Fruit fly (Drosophila melanogaster) whole organism, prepupa: ENCODE data around the gene CG6254.

Experiments
- CG10631 ChIP-seq: fragments of 200-800 bp; sonication (Bioruptor generic); optimal IDR thresholded peaks from 2 replicates; lab custom pipeline; 2016; ENCODE audit warnings: missing biosample characterization, missing genetic modification characterization
- CG10669 ChIP-seq: fragments of 200-800 bp; sonication (Bioruptor generic); optimal IDR thresholded peaks from 3 replicates; lab custom pipeline; 2018; ENCODE audit warnings: missing biosample characterization, mild to moderate bottlenecking, missing genetic modification characterization, moderate library complexity
- CG11902 ChIP-seq: fragments of 200-800 bp; sonication (Bioruptor generic); optimal IDR thresholded peaks from 3 replicates; lab custom pipeline; 2016; ENCODE audit warnings: missing biosample characterization, missing genetic modification characterization
- CG1621 ChIP-seq: fragments of 200-800 bp; sonication (Bioruptor generic); optimal IDR thresholded peaks from 3 replicates; lab custom pipeline; 2018; ENCODE audit warnings: missing biosample characterization, mild to moderate bottlenecking, missing genetic modification characterization
- CG3032 ChIP-seq: fragments of 200-800 bp; optimal IDR thresholded peaks from 2 replicates; lab custom pipeline; 2019; ENCODE audit warnings: missing biosample characterization, mild to moderate bottlenecking, missing genetic modification characterization, moderate library complexity
- CG32006 ChIP-seq: fragments of 200-800 bp; sonication (Bioruptor generic); optimal IDR thresholded peaks from 3 replicates; lab custom pipeline; 2017; ENCODE audit warnings: missing biosample characterization, mild to moderate bottlenecking, missing genetic modification characterization
- CG34406 ChIP-seq: fragments of 200-800 bp; sonication (Bioruptor generic); optimal IDR thresholded peaks from 3 replicates; lab custom pipeline; 2016; ENCODE audit warnings: missing biosample characterization, missing genetic modification characterization
- CG6276 ChIP-seq: fragments of 200-800 bp; sonication (Bioruptor generic); optimal IDR thresholded peaks from 2 replicates; lab custom pipeline; 2017; ENCODE audit warnings: missing biosample characterization, mild to moderate bottlenecking, missing genetic modification characterization
- CG6792 ChIP-seq: fragments of 200-800 bp; sonication (Bioruptor generic); optimal IDR thresholded peaks from 3 replicates; lab custom pipeline; 2016; ENCODE audit warnings: missing biosample characterization, missing genetic modification characterization
- CG6808 ChIP-seq: fragments of 200-800 bp; sonication (Bioruptor generic); optimal IDR thresholded peaks from 3 replicates; lab custom pipeline; 2017; ENCODE audit warnings: missing biosample characterization, missing genetic modification characterization, mild to moderate bottlenecking, moderate library complexity, missing genetic modification reagents
- CG8119 ChIP-seq: fragments of 200-800 bp; sonication (Bioruptor generic); IDR thresholded peaks from 3 replicates; pipeline ENCODE4 v1.3.6; 2022; ENCODE audit warnings: missing biosample characterization, missing genetic modification characterization
- CG8319 ChIP-seq: fragments of 200-800 bp; sonication (Bioruptor generic); optimal IDR thresholded peaks from 3 replicates; lab custom pipeline; 2016; ENCODE audit warnings: missing biosample characterization, missing genetic modification characterization
- CG9139 ChIP-seq: fragments of 200-800 bp; sonication (Bioruptor generic); optimal IDR thresholded peaks from 3 replicates; lab custom pipeline; 2017; ENCODE audit warnings: missing biosample characterization, mild to moderate bottlenecking, missing genetic modification characterization
- Eip75B ChIP-seq: fragments of 200-800 bp; sonication (Bioruptor generic); optimal IDR thresholded peaks from 3 replicates; lab custom pipeline; 2016; ENCODE audit warnings: missing biosample characterization, missing genetic modification characterization
- Eip78C ChIP-seq: fragments of 200-800 bp; sonication (Bioruptor generic); peaks from one replicate; lab custom pipeline; 2016; ENCODE audit warnings: missing biosample characterization, missing genetic modification characterization
- Eip93F ChIP-seq: fragments of 200-800 bp; sonication (Bioruptor generic); optimal IDR thresholded peaks from 2 replicates; lab custom pipeline; 2016; ENCODE audit warnings: missing biosample characterization, mild to moderate bottlenecking, missing genetic modification characterization
- Ets21C ChIP-seq: fragments of 200-800 bp; sonication (Bioruptor generic); optimal IDR thresholded peaks from 3 replicates; lab custom pipeline; 2016; ENCODE audit warnings: missing biosample characterization, missing genetic modification characterization
- Gug ChIP-seq: fragments of 200-800 bp; sonication (Bioruptor generic); IDR thresholded peaks from 2 replicates; pipeline ENCODE4 v1.3.6; 2022; ENCODE audit warnings: missing biosample characterization, missing genetic modification characterization
- Hr39 ChIP-seq: fragments of 200-800 bp; sonication (Bioruptor generic); optimal IDR thresholded peaks from 2 replicates; lab custom pipeline; 2016; ENCODE audit warnings: missing biosample characterization, missing genetic modification characterization
- Lpt ChIP-seq: fragments of 200-800 bp; sonication (Bioruptor generic); optimal IDR thresholded peaks from 3 replicates; lab custom pipeline; 2016; ENCODE audit warnings: missing biosample characterization, missing genetic modification characterization
- Met ChIP-seq: fragments of 200-800 bp; sonication (Bioruptor generic); optimal IDR thresholded peaks from 3 replicates; lab custom pipeline; 2016; ENCODE audit warnings: missing biosample characterization, missing genetic modification characterization
- Smox ChIP-seq: fragments of 200-800 bp; sonication (Bioruptor generic); optimal IDR thresholded peaks from 3 replicates; lab custom pipeline; 2016; ENCODE audit warnings: missing biosample characterization, missing genetic modification characterization
- Sox15 ChIP-seq: fragments of 200-800 bp; sonication (Bioruptor generic); optimal IDR thresholded peaks from 3 replicates; lab custom pipeline; 2016; ENCODE audit warnings: missing biosample characterization, missing genetic modification characterization
- acj6 ChIP-seq: fragments of 200-800 bp; sonication (Bioruptor generic); optimal IDR thresholded peaks from 3 replicates; lab custom pipeline; 2016; ENCODE audit warnings: missing biosample characterization, missing genetic modification characterization
- cyc ChIP-seq: fragments of 200-800 bp; sonication (Bioruptor generic); optimal IDR thresholded peaks from 3 replicates; lab custom pipeline; 2016; ENCODE audit warnings: missing biosample characterization, missing genetic modification characterization
- dsx ChIP-seq: fragments of 200-800 bp; optimal IDR thresholded peaks from 3 replicates; lab custom pipeline; 2019; ENCODE audit warnings: missing biosample characterization, mild to moderate bottlenecking, missing genetic modification characterization, moderate library complexity; ENCODE audit not compliant: poor library complexity, severe bottlenecking
- esn ChIP-seq: fragments of 200-800 bp; sonication (Bioruptor generic); optimal IDR thresholded peaks from 2 replicates; lab custom pipeline; 2016; ENCODE audit warnings: missing biosample characterization, mild to moderate bottlenecking, missing genetic modification characterization, moderate library complexity
- fd59A ChIP-seq: fragments of 200-800 bp; sonication (Bioruptor generic); optimal IDR thresholded peaks from 2 replicates; lab custom pipeline; 2017; ENCODE audit warnings: missing biosample characterization, mild to moderate bottlenecking, missing genetic modification characterization, missing genetic modification reagents
- fd85E ChIP-seq: fragments of 200-800 bp; sonication (Bioruptor generic); optimal IDR thresholded peaks from 3 replicates; lab custom pipeline; 2016; ENCODE audit warnings: missing biosample characterization, missing genetic modification characterization
- fkh ChIP-seq: fragments of 200-800 bp; sonication (Bioruptor generic); optimal IDR thresholded peaks from 3 replicates; lab custom pipeline; 2017; ENCODE audit warnings: missing biosample characterization, mild to moderate bottlenecking, missing genetic modification characterization, moderate library complexity
- salr ChIP-seq, 2 experiments: fragments of 200-800 bp; sonication (Bioruptor generic); optimal IDR thresholded peaks; 3 replicates each; lab custom pipeline; 2016 to 2018; ENCODE audit warnings: missing biosample characterization in 2 of 2, missing genetic modification characterization in 2 of 2, mild to moderate bottlenecking in 1 of 2
- spab ChIP-seq: fragments of 200-800 bp; sonication (Bioruptor generic); optimal IDR thresholded peaks from 2 replicates; lab custom pipeline; 2017; ENCODE audit warnings: missing biosample characterization, mild to moderate bottlenecking, missing genetic modification characterization, missing genetic modification reagents
- ss ChIP-seq, 2 experiments: fragments of 200-800 bp; sonication (Bioruptor generic); optimal IDR thresholded peaks; 2 replicates in 1 of 2; 3 replicates in 1 of 2; lab custom pipeline; 2017 to 2018; ENCODE audit warnings: mild to moderate bottlenecking in 2 of 2, missing biosample characterization in 2 of 2, missing genetic modification characterization in 2 of 2, moderate library complexity in 1 of 2
- svp ChIP-seq: fragments of 200-800 bp; sonication (Bioruptor generic); peaks from one replicate; lab custom pipeline; 2016; ENCODE audit warnings: missing biosample characterization, missing genetic modification characterization
- topi ChIP-seq: fragments of 200-800 bp; sonication (Bioruptor generic); optimal IDR thresholded peaks from 3 replicates; lab custom pipeline; 2016; ENCODE audit warnings: missing biosample characterization, missing genetic modification characterization
- vri ChIP-seq: fragments of 200-800 bp; sonication (Bioruptor generic); optimal IDR thresholded peaks from 3 replicates; lab custom pipeline; 2016; ENCODE audit warnings: missing biosample characterization, mild to moderate bottlenecking, missing genetic modification characterization

Gene CG6254

DNA sequence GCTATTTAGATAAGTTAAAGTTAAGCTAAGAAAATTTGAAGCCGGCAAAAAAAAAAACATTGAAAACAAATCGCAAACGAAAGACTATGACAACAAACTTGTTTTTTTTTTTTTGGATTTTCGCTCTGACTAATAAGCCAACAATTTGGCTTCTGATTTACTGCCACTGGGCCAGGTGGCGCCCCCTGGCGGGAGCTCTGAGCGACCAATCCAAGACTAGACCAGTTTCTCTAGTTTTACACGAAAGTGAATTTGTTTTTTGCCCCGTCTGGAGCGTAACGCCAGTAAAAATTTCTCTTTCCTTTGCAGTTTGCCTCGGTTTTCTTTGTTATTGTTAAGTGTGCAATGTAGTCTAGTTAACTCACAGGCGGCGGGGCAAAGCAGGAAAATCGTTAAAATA lies 36.4 kb downstream of the CG6254 start:
- TF ChIP-seq cyc (no peak), fd85E (GFP tag; lab: Kevin White, UChicago) (no peak), Hr39 (no peak), Eip93F (no peak), Eip78C (GFP tag; lab: Kevin White, UChicago) (no peak), esn (no peak), Gug (GFP tag; lab: Robert Waterston, UW) (no peak), fd59A (GFP tag; lab: Kevin White, UChicago) (no peak), Smox (GFP tag; lab: Kevin White, UChicago) (no peak), Met (GFP tag; lab: Kevin White, UChicago) (no peak), Sox15 (GFP tag; lab: Kevin White, UChicago) (no peak), CG3032 (tag; lab: Kevin White, UChicago) (no peak), Eip75B (GFP tag; lab: Kevin White, UChicago) (no peak), Lpt (GFP tag; lab: Kevin White, UChicago) (no peak), CG11902 (GFP tag; lab: Kevin White, UChicago) (no peak), dsx (no peak), Ets21C (GFP tag; lab: Kevin White, UChicago) (no peak), CG34406 (GFP tag; lab: Kevin White, UChicago) (no peak), salr (GFP tag; optimal IDR thresholded peaks at IDR 0.05; lab: Kevin White, UChicago) (no peak)

DNA sequence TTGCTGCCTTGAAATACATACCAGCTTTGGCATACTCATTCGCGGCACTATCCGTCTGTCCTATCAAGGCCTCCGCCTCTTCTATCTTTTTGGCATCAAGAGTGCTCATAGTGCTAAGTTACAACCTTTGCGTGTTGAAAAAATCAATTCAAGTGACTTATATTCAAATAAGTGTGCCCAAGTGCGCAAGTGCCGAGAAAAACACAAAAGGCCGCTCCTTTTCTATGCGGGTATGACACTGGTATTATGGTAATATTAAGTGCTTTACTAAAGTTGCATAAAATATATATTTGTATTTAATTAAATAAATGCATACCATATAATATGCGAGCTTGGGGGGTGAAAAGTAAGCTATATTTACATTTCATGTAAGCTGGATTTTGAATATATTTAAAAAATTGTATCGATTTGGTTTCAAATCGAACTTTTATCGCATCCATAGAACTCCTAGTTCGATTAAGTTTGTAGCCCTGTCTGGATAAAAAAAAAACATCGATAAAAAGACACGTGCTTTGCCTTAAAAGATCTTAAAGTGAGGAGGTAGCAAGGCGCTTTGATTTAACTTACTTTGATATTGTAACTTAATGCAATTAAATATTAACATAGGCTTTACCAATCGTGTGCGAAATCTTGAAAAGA lies 39.7 kb downstream of the CG6254 start, which contains the start of the genes gammaSnap2 and ATPsynepsilonL:
Gene gammaSnap2 (minus strand): TSS at position 135 of the 639 bp plus-strand sequence.
Gene ATPsynepsilonL (plus strand): TSS at position 508 of the 639 bp plus-strand sequence.
- TF ChIP-seq CG8319 (no peak), CG8119 (GFP tag; lab: Robert Waterston, UW) (no peak), CG6276 (GFP tag; lab: Kevin White, UChicago) (no peak), topi (GFP tag; lab: Kevin White, UChicago) (no peak), fkh (no peak)
- TF ChIP-seq, all 60 proteins: peak for 0

DNA sequence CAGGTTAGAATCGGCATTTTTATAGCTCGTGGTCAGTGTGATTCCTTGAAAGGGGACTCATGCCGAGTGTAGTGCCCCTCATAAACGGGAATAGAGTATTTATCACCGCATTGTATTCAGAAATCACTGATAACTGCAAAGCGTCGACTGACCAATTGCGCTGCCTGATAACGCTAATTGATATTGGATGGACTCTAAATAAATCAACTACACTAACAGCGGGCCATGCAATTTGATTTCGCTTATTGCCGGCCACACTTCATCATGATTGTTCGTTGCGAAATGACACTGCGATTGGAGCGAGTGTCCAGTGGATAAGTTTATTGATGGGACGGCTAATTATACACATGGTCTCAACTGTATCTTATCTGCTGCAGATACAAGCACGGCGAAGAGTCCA lies 41.5 kb downstream of the CG6254 start:
- no peak for TF ChIP-seq CG11902 (GFP tag; lab: Kevin White, UChicago)
- TF ChIP-seq CG8119 (GFP tag; lab: Robert Waterston, UW) = no peak
- TF ChIP-seq Eip78C (GFP tag; lab: Kevin White, UChicago) = peak; percentile 45
- TF ChIP-seq vri = peak; percentile 30
- no peak for TF ChIP-seq CG10631 (GFP tag; lab: Kevin White, UChicago)
- TF ChIP-seq, all 60 proteins: peak for 2

DNA sequence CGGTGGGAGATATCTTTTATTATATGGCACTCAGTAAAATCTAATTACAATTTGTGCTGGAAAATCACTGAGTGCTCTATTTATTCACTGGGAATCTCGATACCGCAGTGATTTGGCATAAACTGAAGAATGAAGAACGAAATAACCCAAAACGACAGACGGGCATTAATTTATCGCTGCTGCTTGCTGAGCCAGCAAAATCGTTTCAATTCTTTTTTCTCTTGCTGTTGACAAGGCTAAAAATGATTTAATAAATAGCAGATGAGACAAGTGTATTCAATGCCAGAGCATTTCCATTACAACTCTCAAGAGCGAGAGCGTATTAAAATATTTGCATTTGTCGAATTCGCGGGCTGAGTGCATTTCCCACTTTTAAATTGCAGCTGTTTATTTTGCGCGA lies 45.3 kb downstream of the CG6254 start:
- TF ChIP-seq topi (GFP tag; lab: Kevin White, UChicago) (no peak), CG32006 (GFP tag; lab: Kevin White, UChicago) (no peak), Smox (GFP tag; lab: Kevin White, UChicago) (no peak), CG8319 (no peak), CG6792 (GFP tag; lab: Kevin White, UChicago) (no peak), Hr39 (no peak)

DNA sequence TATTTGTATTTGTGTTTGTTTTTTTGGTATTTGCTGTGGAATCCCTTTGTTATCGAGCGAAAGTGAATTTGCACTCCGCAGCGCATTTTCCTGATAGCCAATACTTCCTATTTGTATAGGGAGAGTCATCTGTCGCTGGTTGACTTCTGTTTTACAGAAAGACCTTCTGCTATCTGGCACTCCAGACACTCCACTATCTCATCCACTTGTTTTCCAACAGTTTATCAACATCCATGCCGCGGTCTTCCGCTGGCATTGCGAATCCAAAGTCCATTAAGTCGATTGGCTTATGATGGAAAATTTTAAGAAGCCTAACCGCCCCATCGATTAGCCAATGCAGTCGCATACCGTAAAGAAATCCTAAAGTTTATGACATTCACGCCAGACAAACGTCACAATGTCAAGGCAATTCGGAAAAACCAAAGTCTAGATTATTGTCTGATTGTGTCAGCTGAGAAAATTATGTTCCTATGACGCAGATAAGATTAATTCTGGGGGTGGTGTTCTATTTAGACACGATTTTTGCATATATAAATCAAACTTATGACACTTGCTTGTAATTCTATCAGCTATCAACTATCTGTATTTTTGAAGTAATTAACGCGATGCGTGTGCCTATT lies 46.1 kb downstream of the CG6254 start:
- TF ChIP-seq Eip78C (GFP tag; lab: Kevin White, UChicago) = peak; percentile 79
- peak; percentile 14 for TF ChIP-seq spab
- TF ChIP-seq CG6276 (GFP tag; lab: Kevin White, UChicago) = peak; percentile 31
- peak; percentile 37 for TF ChIP-seq CG6808
- no peak for TF ChIP-seq acj6 (GFP tag; lab: Kevin White, UChicago)
- no peak for TF ChIP-seq CG1621
- TF ChIP-seq ss (GFP tag; optimal IDR thresholded peaks at IDR 0.05; lab: Kevin White, UChicago) = peak; percentile 56 to 65
- peak; percentile 49 for TF ChIP-seq CG9139 (GFP tag; lab: Kevin White, UChicago)
- TF ChIP-seq svp (GFP tag; lab: Kevin White, UChicago) = peak; percentile 63
- TF ChIP-seq CG10669 (GFP tag; lab: Kevin White, UChicago) = peak; percentile 18
